Worm (Caenorhabditis elegans) whole organism, L1 larva: Measurements from ENCODE around the gene ced-11.

ENCODE experiments used
- nhr-76 ChIP-seq: sonication (generic microtip); optimal IDR thresholded peaks from 2 replicates; lab custom pipeline; 2017; ENCODE audit warnings: missing biosample characterization, missing genetic modification characterization
- nhr-84 ChIP-seq: sonication (generic microtip); optimal IDR thresholded peaks from 2 replicates; lab custom pipeline; 2017; ENCODE audit warnings: missing biosample characterization, missing genetic modification characterization

DNA sequence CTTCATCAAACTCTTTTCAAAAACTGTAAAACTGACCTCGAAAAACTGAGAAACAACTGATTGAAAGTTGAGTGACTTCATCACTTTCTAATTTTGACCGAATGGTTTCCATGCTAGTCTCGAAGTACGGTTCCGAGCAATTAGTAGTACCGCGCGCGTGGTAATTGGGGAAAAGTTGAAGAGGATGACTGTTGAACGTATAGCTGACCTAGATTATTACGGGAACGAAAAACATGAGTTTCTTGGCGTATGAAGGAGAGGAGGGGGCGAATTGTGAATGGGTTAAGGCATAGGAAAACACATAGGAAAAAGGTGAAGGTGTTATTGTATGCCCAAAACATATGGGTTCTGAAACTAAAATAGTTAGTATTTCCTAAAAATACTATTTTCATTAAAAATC is 42.2 kb downstream of the ced-11 start, which contains the start of gene ptr-9:
- TF ChIP-seq nhr-84 (tag; lab: Kevin White, UChicago) (no peak), nhr-76 (tag; lab: Kevin White, UChicago) (no peak)
